Fruit fly (Drosophila melanogaster): Measurements from ENCODE around the gene Acp24A4.

Gene Acp24A4

DNA sequence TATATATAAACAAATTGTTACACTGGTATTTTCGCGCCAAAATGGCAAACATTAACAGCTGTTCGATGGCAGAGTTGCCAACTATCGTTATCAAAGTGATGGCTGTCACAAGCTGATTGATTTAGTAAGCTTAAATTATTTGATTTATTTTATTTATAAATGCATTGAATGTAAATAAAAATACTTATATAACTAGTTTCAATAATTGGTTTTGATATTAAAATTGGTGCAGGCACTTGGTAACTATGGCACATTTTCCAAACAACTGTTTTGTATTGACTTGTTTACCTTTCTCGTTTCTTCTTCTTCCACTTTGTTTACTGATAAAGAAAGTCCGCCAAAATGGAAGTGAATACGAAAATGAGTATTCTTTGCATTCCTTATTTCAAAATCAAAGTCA is 18.0 kb upstream of the Acp24A4 start, which contains the start of gene cutlet (continued):
- TF ChIP-seq CG17361 (GFP tag; IDR thresholded peaks at IDR 0.05) (0 out of 3 replicates have a peak, but pooled peaks have one; percentile 8), pnt (GFP tag; optimal IDR thresholded peaks at IDR 0.05) (no peak), ssp (GFP tag; IDR thresholded peaks at IDR 0.05) (no peak), CG14710 (tag; optimal IDR thresholded peaks at IDR 0.05) (peak; percentile 31), Ets97D (GFP tag; optimal IDR thresholded peaks at IDR 0.05) (peak; percentile 7), CG1603 (tag; optimal IDR thresholded peaks at IDR 0.05) (peak; percentile 28), CG4424 (GFP tag; optimal IDR thresholded peaks at IDR 0.05) (no peak), crp (GFP tag; optimal IDR thresholded peaks at IDR 0.05) (peak; percentile 81 to 97), zen (tag; optimal IDR thresholded peaks at IDR 0.05) (no peak), E2f2 (GFP tag; IDR thresholded peaks at IDR 0.05) (peak; percentile 91), CG10209 (GFP tag; optimal IDR thresholded peaks at IDR 0.05) (no peak), CG9437 (GFP tag; optimal IDR thresholded peaks at IDR 0.05) (no peak), CG12391 (tag; optimal IDR thresholded peaks at IDR 0.05) (no peak), fru (optimal IDR thresholded peaks at IDR 0.05) (no peak), CoRest (tag; optimal IDR thresholded peaks at IDR 0.05) (peak; percentile 31), HLHmδ (GFP tag; optimal IDR thresholded peaks at IDR 0.05) (no peak), CG2116 (GFP tag; optimal IDR thresholded peaks at IDR 0.05) (peak; percentile 3), phol (tag; optimal IDR thresholded peaks at IDR 0.05) (peak; percentile 99), Six4 (GFP tag; optimal IDR thresholded peaks at IDR 0.05) (no peak), CG12659 (GFP tag; optimal IDR thresholded peaks at IDR 0.05) (peak; percentile 34), Scr (GFP tag; IDR thresholded peaks at IDR 0.05; ENCODE audit: partially characterized antibody) (no peak), Chrac-16 (GFP tag; optimal IDR thresholded peaks at IDR 0.05) (no peak), Dref (GFP tag; IDR thresholded peaks at IDR 0.05) (peak; percentile 37), Abd-B (GFP tag; optimal IDR thresholded peaks at IDR 0.05) (peak; percentile 22), abd-A (tag; optimal IDR thresholded peaks at IDR 0.05) (no peak), Dll (GFP tag; IDR thresholded peaks at IDR 0.05; ENCODE audit: partially characterized antibody) (peak; percentile 23; the same call in 1 of the 4 replicates), CG4854 (GFP tag; optimal IDR thresholded peaks at IDR 0.05) (peak; percentile 85), CTCF (GFP tag; optimal IDR thresholded peaks at IDR 0.05) (peak; percentile 6), CG3065 (GFP tag; optimal IDR thresholded peaks at IDR 0.05) (no peak), CG15514 (GFP tag; optimal IDR thresholded peaks at IDR 0.05) (peak; percentile 33), CG18011 (GFP tag; optimal IDR thresholded peaks at IDR 0.05) (peak; percentile 97), eve (GFP tag; optimal IDR thresholded peaks at IDR 0.05) (peak in 1 of 2 experiments; percentile 27), nmo (GFP tag; optimal IDR thresholded peaks at IDR 0.05) (peak; percentile 24)

DNA sequence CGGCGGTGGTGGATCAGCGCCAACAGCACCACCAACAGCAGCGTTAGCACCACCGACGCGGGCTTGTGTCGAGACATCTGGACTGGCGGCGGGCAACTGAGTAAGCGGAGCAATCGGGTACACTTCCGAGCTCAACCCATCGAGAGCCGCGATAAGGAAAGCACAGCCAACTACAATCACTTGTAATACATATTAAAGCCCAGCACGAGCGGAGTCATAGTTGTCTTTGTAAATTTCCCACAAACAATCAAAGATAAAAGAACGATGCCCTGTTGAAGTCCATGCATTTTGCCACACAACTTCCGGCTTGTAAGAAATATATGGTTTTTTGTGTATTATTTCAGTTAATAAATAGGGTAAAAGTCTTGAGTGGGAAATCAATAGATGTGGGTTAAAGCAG is 13.3 kb upstream of the Acp24A4 start, which contains the start of gene CG31777:
Gene CG31777, minus strand, starts transcription at position 101 of the 400 bp plus-strand sequence.
- peak; percentile 34 for TF ChIP-seq Deaf1 (tag; optimal IDR thresholded peaks at IDR 0.05)
- TF ChIP-seq cas (GFP tag; IDR thresholded peaks at IDR 0.05) = no peak
- 0 out of 3 replicates have a peak, but pooled peaks have one; percentile 8 for TF ChIP-seq vnd (GFP tag; IDR thresholded peaks at IDR 0.05; ENCODE audit: partially characterized antibody)

- peak; percentile 0 for TF ChIP-seq CG10543 (GFP tag; optimal IDR thresholded peaks at IDR 0.05)
- TF ChIP-seq Dek (tag; optimal IDR thresholded peaks at IDR 0.05) = no peak
- peak; percentile 10 for TF ChIP-seq lilli (GFP tag; optimal IDR thresholded peaks at IDR 0.05)
- TF ChIP-seq ATbp (GFP tag; optimal IDR thresholded peaks at IDR 0.05) = no peak
- peak; percentile 35; the same call in 1 of the 2 replicates for TF ChIP-seq Ptx1 (GFP tag; IDR thresholded peaks at IDR 0.05)
- TF ChIP-seq corto (GFP tag; optimal IDR thresholded peaks at IDR 0.05) = peak; percentile 49
- peak; percentile 2 for TF ChIP-seq CG15269 (tag; optimal IDR thresholded peaks at IDR 0.05)
- peak; percentile 84 for TF ChIP-seq lbe (GFP tag; optimal IDR thresholded peaks at IDR 0.05)
- peak; percentile 71 for TF ChIP-seq Drgx (GFP tag; IDR thresholded peaks at IDR 0.05)
- TF ChIP-seq ac (GFP tag; optimal IDR thresholded peaks at IDR 0.05) = no peak
- no peak for TF ChIP-seq CG7271 (tag; optimal IDR thresholded peaks at IDR 0.05)
- TF ChIP-seq CG8290 (GFP tag; optimal IDR thresholded peaks at IDR 0.05) = no peak
- peak in 1 of 2 experiments; percentile 36 for TF ChIP-seq CG8290 (tag; optimal IDR thresholded peaks at IDR 0.05)
- peak; percentile 20 for TF ChIP-seq sug (tag; optimal IDR thresholded peaks at IDR 0.05)
Observed at dm6 chr2L:3705438-3705921, 11.8 kb upstream of the Acp24A4 start, which contains the start of gene CG31778. CG31778 (minus strand) TSS chr2L:3705488.

Data from whole organism, embryonic.